Fruit fly (Drosophila melanogaster): ENCODE results near the gene Pfdn1.

Pfdn1 gene

DNA sequence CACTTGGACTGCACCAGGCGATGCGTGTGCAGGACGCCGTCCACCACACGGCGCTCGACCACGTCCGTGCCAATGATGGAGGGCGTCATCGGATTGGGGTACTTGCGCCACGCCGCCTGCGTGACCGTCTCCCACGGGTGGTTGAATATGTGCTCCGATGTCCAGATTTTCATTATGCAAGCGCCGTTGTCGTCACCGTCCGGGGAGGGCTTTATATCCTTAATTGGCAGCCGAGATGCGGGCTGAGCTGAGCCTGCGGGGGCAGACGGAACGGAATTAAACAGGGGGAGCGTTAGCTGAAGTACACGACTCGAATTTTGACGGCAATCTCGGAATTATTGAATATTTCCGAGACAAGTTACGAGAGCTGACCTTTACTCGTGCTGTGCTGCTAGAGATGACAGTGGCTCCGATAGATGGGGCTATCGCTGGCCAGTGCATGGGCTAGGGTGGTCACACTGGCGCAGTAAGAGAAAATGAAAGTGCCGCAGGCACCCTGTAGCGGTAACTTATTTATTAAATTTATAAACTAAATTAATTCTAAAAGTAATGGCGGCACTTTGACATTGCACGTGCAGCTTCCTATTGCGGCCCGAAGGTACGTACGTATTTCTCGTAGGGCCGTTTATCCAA lies 21.2 kb upstream of the Pfdn1 start, which contains the start of gene IPIP (continued):
- TF ChIP-seq onecut (GFP tag; IDR thresholded peaks at IDR 0.05) (peak; percentile 69), E2f2 (GFP tag; IDR thresholded peaks at IDR 0.05) (peak; percentile 39; the same call in 1 of the 2 replicates), lab (GFP tag; optimal IDR thresholded peaks at IDR 0.05) (peak; percentile 60), crp (GFP tag; optimal IDR thresholded peaks at IDR 0.05) (peak in 1 of 2 experiments; percentile 73), org-1 (GFP tag; optimal IDR thresholded peaks at IDR 0.05) (no peak), CG7786 (GFP tag; optimal IDR thresholded peaks at IDR 0.05) (no peak), Nf-YC (tag; optimal IDR thresholded peaks at IDR 0.05) (peak; percentile 27), Opbp (GFP tag; IDR thresholded peaks at IDR 0.05; ENCODE audit: partially characterized antibody) (peak; percentile 88), CG6175 (GFP tag; IDR thresholded peaks at IDR 0.05) (0 out of 3 replicates have a peak, but pooled peaks have one; percentile 20), CG42726 (GFP tag; IDR thresholded peaks at IDR 0.05; ENCODE audit: partially characterized antibody) (peak; percentile 93), pzg (GFP tag; optimal IDR thresholded peaks at IDR 0.05) (peak; percentile 83), CG2116 (GFP tag; optimal IDR thresholded peaks at IDR 0.05) (peak; percentile 10), CG2712 (tag; optimal IDR thresholded peaks at IDR 0.05) (peak; percentile 46), CG2120 (GFP tag; optimal IDR thresholded peaks at IDR 0.05) (peak; percentile 55), CG7372 (GFP tag; IDR thresholded peaks at IDR 0.05) (peak; percentile 42; the same call in 1 of the 2 replicates), TFAM (GFP tag; optimal IDR thresholded peaks at IDR 0.05) (no peak), Dref (GFP tag; IDR thresholded peaks at IDR 0.05) (peak; percentile 79), sd (tag; optimal IDR thresholded peaks at IDR 0.05) (peak; percentile 16), CG14965 (GFP tag; optimal IDR thresholded peaks at IDR 0.05; ENCODE audit: borderline replicate concordance) (no peak), CG4404 (GFP tag; IDR thresholded peaks at IDR 0.05) (no peak), unpg (GFP tag; optimal IDR thresholded peaks at IDR 0.05) (no peak), CG31388 (GFP tag; optimal IDR thresholded peaks at IDR 0.05) (no peak), CG3407 (GFP tag; optimal IDR thresholded peaks at IDR 0.05) (no peak), Aef1 (GFP tag; IDR thresholded peaks at IDR 0.05) (peak; percentile 30; the same call in 1 of the 3 replicates), prd (optimal IDR thresholded peaks at IDR 0.05) (no peak), prd (GFP tag; IDR thresholded peaks at IDR 0.05) (peak; percentile 44; the same call in 1 of the 3 replicates), CG31365 (tag; optimal IDR thresholded peaks at IDR 0.05) (peak; percentile 24), CG4617 (GFP tag; optimal IDR thresholded peaks at IDR 0.05; ENCODE audit: borderline replicate concordance) (peak; percentile 89), vnd (GFP tag; IDR thresholded peaks at IDR 0.05; ENCODE audit: partially characterized antibody) (peak; percentile 73), CG30403 (GFP tag; optimal IDR thresholded peaks at IDR 0.05) (peak; percentile 26), fd3F (GFP tag; optimal IDR thresholded peaks at IDR 0.05) (no peak), sna (GFP tag; IDR thresholded peaks at IDR 0.05; ENCODE audit: partially characterized antibody) (0 out of 2 replicates have a peak, but pooled peaks have one; percentile 21), CG32772 (GFP tag; IDR thresholded peaks at IDR 0.05) (peak; percentile 23; the same call in 1 of the 2 replicates), Taf1 (GFP tag; IDR thresholded peaks at IDR 0.05) (no peak), hb (GFP tag; IDR thresholded peaks at IDR 0.05; ENCODE audit: partially characterized antibody) (peak; percentile 83), bbx (GFP tag; IDR thresholded peaks at IDR 0.05; ENCODE audit: partially characterized antibody) (peak; percentile 87), pho (GFP tag; optimal IDR thresholded peaks at IDR 0.05) (no peak), CG2199 (GFP tag; IDR thresholded peaks at IDR 0.05) (peak; percentile 56; the same call in 1 of the 3 replicates), CG12659 (GFP tag; optimal IDR thresholded peaks at IDR 0.05) (peak; percentile 65), CG17829 (tag; optimal IDR thresholded peaks at IDR 0.05) (peak; percentile 44), CG2129 (GFP tag; IDR thresholded peaks at IDR 0.05; ENCODE audit: partially characterized antibody) (peak; percentile 41), CG11247 (GFP tag; IDR thresholded peaks at IDR 0.05) (peak; percentile 44; the same call in 1 of the 2 replicates), scrt (GFP tag; optimal IDR thresholded peaks at IDR 0.05) (no peak), CG14050 (GFP tag; IDR thresholded peaks at IDR 0.05) (peak; percentile 17; the same call in 1 of the 3 replicates), sug (tag; optimal IDR thresholded peaks at IDR 0.05) (peak; percentile 53), Ets97D (GFP tag; optimal IDR thresholded peaks at IDR 0.05) (peak; percentile 27), CoRest (tag; optimal IDR thresholded peaks at IDR 0.05) (no peak), Hmr (GFP tag; optimal IDR thresholded peaks at IDR 0.05) (peak; percentile 31)

Measured in whole organism, embryonic.